Fruit fly (Drosophila melanogaster) whole organism, embryonic: Measurements from ENCODE around the gene Hrs.

ENCODE experiments used
- Bgb ChIP-seq: fragments of 200-800 bp; sonication (Bioruptor generic); IDR thresholded peaks from 2 replicates; pipeline ENCODE4 v1.3.6; 2022; ENCODE audit warnings: missing biosample characterization, missing genetic modification characterization; ENCODE audit not compliant: partially characterized antibody
- CG10366 ChIP-seq: fragments of 200-800 bp; sonication (Bioruptor generic); IDR thresholded peaks from 2 replicates; pipeline ENCODE4 v1.3.6; 2022; ENCODE audit warnings: missing biosample characterization, missing genetic modification characterization
- CG12071 ChIP-seq: fragments of 200-800 bp; sonication (Bioruptor generic); optimal IDR thresholded peaks from 3 replicates; lab custom pipeline; 2018; ENCODE audit warnings: missing biosample characterization, mild to moderate bottlenecking, missing genetic modification characterization
- CG12104 ChIP-seq: fragments of 200-800 bp; sonication (Bioruptor generic); optimal IDR thresholded peaks from 3 replicates; lab custom pipeline; 2016; ENCODE audit warnings: missing biosample characterization, missing genetic modification characterization
- CG12219 ChIP-seq: fragments of 200-800 bp; sonication (Bioruptor generic); optimal IDR thresholded peaks from 3 replicates; lab custom pipeline; 2018; ENCODE audit warnings: missing biosample characterization, mild to moderate bottlenecking, missing genetic modification characterization
- CG12299 ChIP-seq: fragments of 200-800 bp; sonication (Bioruptor generic); optimal IDR thresholded peaks from 2 replicates; lab custom pipeline; 2018; ENCODE audit warnings: missing biosample characterization, mild to moderate bottlenecking, missing genetic modification characterization
- CG12391 ChIP-seq: fragments of 200-800 bp; sonication (Bioruptor generic); optimal IDR thresholded peaks from 3 replicates; lab custom pipeline; 2018; ENCODE audit warnings: missing biosample characterization, mild to moderate bottlenecking, missing genetic modification characterization, moderate library complexity
- CG12942 ChIP-seq: fragments of 200-800 bp; sonication (Bioruptor generic); optimal IDR thresholded peaks from 3 replicates; lab custom pipeline; 2016; ENCODE audit warnings: missing biosample characterization, missing genetic modification characterization
- CG13287 ChIP-seq: fragments of 200-800 bp; sonication (Bioruptor generic); IDR thresholded peaks from 2 replicates; pipeline ENCODE4 v1.3.6; 2022; ENCODE audit warnings: missing biosample characterization, missing genetic modification characterization; ENCODE audit not compliant: partially characterized antibody
- CG13296 ChIP-seq: fragments of 200-800 bp; sonication (Bioruptor generic); optimal IDR thresholded peaks from 3 replicates; lab custom pipeline; 2018; ENCODE audit warnings: missing biosample characterization, mild to moderate bottlenecking, missing genetic modification characterization
- CG16779 ChIP-seq: fragments of 200-800 bp; sonication (Bioruptor generic); IDR thresholded peaks from 2 replicates; pipeline ENCODE4 v1.3.6; 2022; ENCODE audit warnings: missing biosample characterization, missing genetic modification characterization
- CG17359 ChIP-seq: fragments of 200-800 bp; sonication (Bioruptor generic); optimal IDR thresholded peaks from 3 replicates; lab custom pipeline; 2018; ENCODE audit warnings: missing biosample characterization, mild to moderate bottlenecking, missing genetic modification characterization, moderate library complexity
- CG17385 ChIP-seq: fragments of 200-800 bp; sonication (Bioruptor generic); optimal IDR thresholded peaks from 3 replicates; lab custom pipeline; 2018; ENCODE audit warnings: missing biosample characterization, mild to moderate bottlenecking, missing genetic modification characterization
- CG18619 ChIP-seq: fragments of 200-800 bp; sonication (Bioruptor generic); optimal IDR thresholded peaks from 3 replicates; lab custom pipeline; 2017; ENCODE audit warnings: missing biosample characterization, mild to moderate bottlenecking, missing genetic modification characterization
- CG34376 ChIP-seq: fragments of 200-800 bp; sonication (Bioruptor generic); optimal IDR thresholded peaks from 2 replicates; lab custom pipeline; 2018; ENCODE audit warnings: missing biosample characterization, mild to moderate bottlenecking, missing genetic modification characterization
- CG4282 ChIP-seq: fragments of 200-800 bp; sonication (Bioruptor generic); optimal IDR thresholded peaks from 2 replicates; lab custom pipeline; 2016; ENCODE audit warnings: missing biosample characterization, missing genetic modification characterization
- CG43689 ChIP-seq: fragments of 200-800 bp; sonication (Bioruptor generic); IDR thresholded peaks from 2 replicates; pipeline ENCODE4 v1.3.6; 2022; ENCODE audit warnings: missing biosample characterization, missing genetic modification characterization
- CG4707 ChIP-seq: fragments of 200-800 bp; sonication (Bioruptor generic); optimal IDR thresholded peaks from 2 replicates; lab custom pipeline; 2018; ENCODE audit warnings: missing biosample characterization, mild to moderate bottlenecking, missing genetic modification characterization, moderate library complexity
- CG4854 ChIP-seq: fragments of 200-800 bp; sonication (Bioruptor generic); optimal IDR thresholded peaks from 2 replicates; lab custom pipeline; 2016; ENCODE audit warnings: missing biosample characterization, missing genetic modification characterization, inconsistent platforms
- CG5245 ChIP-seq: fragments of 200-800 bp; sonication (Bioruptor generic); optimal IDR thresholded peaks from 3 replicates; lab custom pipeline; 2016; ENCODE audit warnings: missing biosample characterization, missing genetic modification characterization
- CG7357 ChIP-seq: fragments of 200-800 bp; sonication (Bioruptor generic); IDR thresholded peaks from 3 replicates; pipeline ENCODE4 v1.3.6; 2022; ENCODE audit warnings: missing biosample characterization, missing genetic modification characterization
- CG7745 ChIP-seq: fragments of 200-800 bp; sonication (Bioruptor generic); optimal IDR thresholded peaks from 2 replicates; lab custom pipeline; 2018; ENCODE audit warnings: missing biosample characterization, mild to moderate bottlenecking, missing genetic modification characterization, moderate library complexity
- CG7786 ChIP-seq: fragments of 200-800 bp; sonication (Bioruptor generic); optimal IDR thresholded peaks from 2 replicates; lab custom pipeline; 2016; ENCODE audit warnings: missing biosample characterization, missing genetic modification characterization
- CG8359 ChIP-seq: fragments of 200-800 bp; sonication (Bioruptor generic); optimal IDR thresholded peaks from 2 replicates; lab custom pipeline; 2017; ENCODE audit warnings: missing biosample characterization, mild to moderate bottlenecking, missing genetic modification characterization, borderline replicate concordance
- CG9727 ChIP-seq: fragments of 200-800 bp; sonication (Bioruptor generic); optimal IDR thresholded peaks from 3 replicates; lab custom pipeline; 2017; ENCODE audit warnings: missing biosample characterization, mild to moderate bottlenecking, missing genetic modification characterization
- CHES-1-like ChIP-seq: fragments of 200-800 bp; sonication (Bioruptor generic); optimal IDR thresholded peaks from 2 replicates; lab custom pipeline; 2016; ENCODE audit warnings: missing biosample characterization, missing genetic modification characterization
- D19A ChIP-seq: fragments of 200-800 bp; optimal IDR thresholded peaks from 3 replicates; lab custom pipeline; 2019; ENCODE audit warnings: missing biosample characterization, mild to moderate bottlenecking, missing genetic modification characterization, moderate library complexity
- E2f1 ChIP-seq: fragments of 200-800 bp; sonication (Bioruptor generic); IDR thresholded peaks from 2 replicates; pipeline ENCODE4 v1.3.6; 2022; ENCODE audit warnings: missing biosample characterization, missing genetic modification characterization
- Eip74EF ChIP-seq, 2 experiments: fragments of 200-800 bp in 1 of 2; fragments of >200 bp in 1 of 2; sonication (Bioruptor generic) in 1 of 2; optimal IDR thresholded peaks; 2 replicates each; lab custom pipeline; 2017 to 2019; ENCODE audit warnings: missing biosample characterization in 2 of 2, missing genetic modification characterization in 2 of 2, mild to moderate bottlenecking in 1 of 2, moderate library complexity in 1 of 2
- HHEX ChIP-seq: fragments of 200-800 bp; sonication (Bioruptor generic); optimal IDR thresholded peaks from 3 replicates; lab custom pipeline; 2017; ENCODE audit warnings: missing biosample characterization, mild to moderate bottlenecking, missing genetic modification characterization, missing genetic modification reagents
- Med ChIP-seq: fragments of 200-800 bp; sonication (Bioruptor generic); peaks from one replicate; lab custom pipeline; 2016; ENCODE audit warnings: missing biosample characterization, missing genetic modification characterization, mild to moderate bottlenecking, inconsistent platforms, moderate library complexity
- NFAT ChIP-seq: fragments of 200-800 bp; sonication (Bioruptor generic); IDR thresholded peaks from 2 replicates; pipeline ENCODE4 v1.3.6; 2022; ENCODE audit warnings: missing biosample characterization, missing genetic modification characterization
- NK7.1 ChIP-seq: fragments of 200-800 bp; sonication (Bioruptor generic); optimal IDR thresholded peaks from 3 replicates; lab custom pipeline; 2016; ENCODE audit warnings: missing biosample characterization, missing genetic modification characterization
- NfI ChIP-seq: fragments of 200-800 bp; sonication (Bioruptor generic); optimal IDR thresholded peaks from 3 replicates; lab custom pipeline; 2018; ENCODE audit warnings: missing biosample characterization, mild to moderate bottlenecking, missing genetic modification characterization, moderate library complexity
- Poxn ChIP-seq: fragments of 200-800 bp; sonication (Bioruptor generic); IDR thresholded peaks from 2 replicates; pipeline ENCODE4 v1.3.6; 2022; ENCODE audit warnings: missing biosample characterization, missing genetic modification characterization
- TFAM ChIP-seq: fragments of 200-800 bp; sonication (Bioruptor generic); optimal IDR thresholded peaks from 2 replicates; lab custom pipeline; 2017; ENCODE audit warnings: missing biosample characterization, missing genetic modification characterization, inconsistent platforms
- Usf ChIP-seq: fragments of 200-800 bp; sonication (Bioruptor generic); optimal IDR thresholded peaks from 2 replicates; lab custom pipeline; 2017; ENCODE audit warnings: missing genotype, missing biosample characterization, missing genetic modification characterization
- chm ChIP-seq: fragments of 200-800 bp; sonication (Bioruptor generic); IDR thresholded peaks from 2 replicates; pipeline ENCODE4 v1.3.6; 2022; ENCODE audit warnings: missing biosample characterization, missing genetic modification characterization
- crc ChIP-seq: fragments of 200-800 bp; sonication (Bioruptor generic); optimal IDR thresholded peaks from 2 replicates; lab custom pipeline; 2016; ENCODE audit warnings: missing biosample characterization, missing genetic modification characterization
- dm ChIP-seq: fragments of 200-800 bp; sonication (Bioruptor generic); optimal IDR thresholded peaks from 3 replicates; lab custom pipeline; 2016; ENCODE audit warnings: missing biosample characterization, missing genetic modification characterization
- dysf ChIP-seq: fragments of 200-800 bp; sonication (Bioruptor generic); IDR thresholded peaks from 3 replicates; pipeline ENCODE4 v1.3.6; 2022; ENCODE audit warnings: missing biosample characterization, missing genetic modification characterization
- fru ChIP-seq: fragments of >200 bp; optimal IDR thresholded peaks from 2 replicates; lab custom pipeline; 2017
- kni ChIP-seq: fragments of 200-800 bp; sonication (Bioruptor generic); optimal IDR thresholded peaks from 3 replicates; lab custom pipeline; 2017; ENCODE audit warnings: mild to moderate bottlenecking, missing biosample characterization, missing genetic modification reagents, missing genetic modification characterization
- pb ChIP-seq: fragments of 200-800 bp; sonication (Bioruptor generic); optimal IDR thresholded peaks from 3 replicates; lab custom pipeline; 2016; ENCODE audit warnings: missing biosample characterization, missing genetic modification characterization
- psq ChIP-seq: fragments of 200-800 bp; sonication (Bioruptor generic); optimal IDR thresholded peaks from 2 replicates; lab custom pipeline; 2017; ENCODE audit warnings: missing biosample characterization, missing genetic modification characterization
- tgo ChIP-seq: fragments of 200-800 bp; sonication (Bioruptor generic); IDR thresholded peaks from 3 replicates; pipeline ENCODE4 v1.3.6; 2022; ENCODE audit warnings: missing biosample characterization, missing genetic modification characterization
- ttk ChIP-seq: fragments of 200-800 bp; sonication (Bioruptor generic); IDR thresholded peaks from 2 replicates; pipeline ENCODE4 v2.1.2; 2022; ENCODE audit warnings: missing biosample characterization, missing genetic modification characterization
- zen2 ChIP-seq: fragments of 200-800 bp; sonication (Bioruptor generic); IDR thresholded peaks from 3 replicates; pipeline ENCODE4 v1.3.6; 2022; ENCODE audit warnings: missing biosample characterization, missing genetic modification characterization; ENCODE audit not compliant: partially characterized antibody
- zfh2 ChIP-seq: fragments of 200-800 bp; sonication (Bioruptor generic); optimal IDR thresholded peaks from 2 replicates; lab custom pipeline; 2016; ENCODE audit warnings: missing biosample characterization, missing genetic modification characterization

Hrs gene

DNA sequence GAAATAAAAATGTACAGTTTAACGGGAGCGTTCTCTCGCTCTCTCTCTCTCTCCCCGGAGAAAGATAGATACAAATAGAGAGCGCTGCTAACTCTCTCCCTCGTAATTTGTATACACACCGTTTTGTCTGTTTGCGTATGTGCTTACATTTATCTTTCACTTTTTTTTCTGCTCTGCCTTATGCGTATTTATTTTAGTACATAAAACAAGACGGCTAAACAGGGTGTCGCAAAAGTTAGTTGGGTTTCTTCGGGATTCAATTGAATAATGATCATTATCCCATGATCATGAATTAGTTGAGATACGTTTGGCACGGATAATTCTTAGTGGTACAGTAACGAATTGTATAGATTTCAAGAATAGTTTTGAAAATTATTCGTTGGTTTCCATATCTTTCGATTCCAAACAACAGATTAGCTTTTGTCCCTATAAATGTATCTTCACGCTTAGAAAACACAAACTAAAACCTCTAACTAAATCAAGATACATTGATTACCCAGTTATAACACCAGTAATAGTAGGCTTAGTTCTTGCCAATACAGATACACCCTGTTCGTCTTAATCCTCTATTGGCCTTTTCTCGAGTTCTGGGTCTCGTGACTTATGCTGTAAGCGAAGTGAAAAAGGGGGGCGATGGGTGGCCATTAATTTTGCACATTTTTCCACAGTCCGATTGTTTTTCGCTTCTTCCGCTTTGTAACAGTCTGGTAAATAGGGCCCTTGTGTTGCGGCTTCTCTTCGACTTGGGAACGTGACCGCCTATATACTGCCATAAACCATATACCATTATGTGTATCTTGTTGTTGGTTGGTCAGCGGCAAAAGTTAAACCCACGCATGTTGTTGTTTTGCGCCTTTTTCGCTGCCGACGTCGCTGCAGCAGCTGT, 14.9 kb downstream of the Hrs start (continued):
- TF ChIP-seq dysf (GFP tag; lab: Robert Waterston, UW) (no peak), NFAT (GFP tag; lab: Robert Waterston, UW) (no peak), CG12942 (GFP tag; lab: Kevin White, UChicago) (peak; percentile 43), dm (peak; percentile 58), fru (lab: Kevin White, UChicago) (no peak), zfh2 (GFP tag; lab: Kevin White, UChicago) (peak; percentile 80), tgo (GFP tag; lab: Robert Waterston, UW) (no peak), NfI (GFP tag; lab: Kevin White, UChicago) (peak; percentile 85), CG12071 (GFP tag; lab: Kevin White, UChicago) (peak; percentile 85), TFAM (peak; percentile 65), Poxn (no peak), CG4282 (no peak), kni (peak; percentile 86), CG7786 (GFP tag; lab: Kevin White, UChicago) (peak; percentile 66), CG34376 (peak; percentile 78), CG43689 (GFP tag; lab: Robert Waterston, UW) (no peak), CG7357 (peak; percentile 34; the same call in 1 of the 3 replicates), CG5245 (GFP tag; lab: Kevin White, UChicago) (peak; percentile 53), CG18619 (peak; percentile 83), zen2 (no peak), CG13287 (GFP tag; lab: Robert Waterston, UW) (no peak), CG9727 (GFP tag; lab: Kevin White, UChicago) (peak; percentile 85), ttk (GFP tag; lab: Robert Waterston, UW) (no peak), E2f1 (no peak), psq (peak; percentile 51), Usf (peak; percentile 49), Eip74EF (GFP tag; optimal IDR thresholded peaks at IDR 0.05; lab: Kevin White, UChicago) (peak in 1 of 2 experiments; percentile 67), Med (peak; percentile 94), CG17359 (tag; lab: Kevin White, UChicago) (peak; percentile 88), HHEX (GFP tag; lab: Kevin White, UChicago) (peak; percentile 88), CG17385 (GFP tag; lab: Kevin White, UChicago) (peak; percentile 77), CG12104 (GFP tag; lab: Kevin White, UChicago) (peak; percentile 80), CG7745 (tag; lab: Kevin White, UChicago) (peak; percentile 34), crc (GFP tag; lab: Kevin White, UChicago) (peak; percentile 83), CG4854 (GFP tag; lab: Kevin White, UChicago) (peak; percentile 50), CHES-1-like (GFP tag; lab: Kevin White, UChicago) (peak; percentile 89), CG16779 (GFP tag; lab: Robert Waterston, UW) (no peak), CG10366 (GFP tag; lab: Robert Waterston, UW) (no peak), CG4707 (peak; percentile 88), D19A (tag; lab: Kevin White, UChicago) (peak; percentile 70), CG8359 (GFP tag; lab: Kevin White, UChicago) (peak; percentile 74), Bgb (GFP tag; lab: Robert Waterston, UW) (no peak), chm (GFP tag; lab: Robert Waterston, UW) (no peak), CG12391 (peak; percentile 86), CG13296 (GFP tag; lab: Kevin White, UChicago) (peak; percentile 86), pb (GFP tag; lab: Kevin White, UChicago) (peak; percentile 70), CG12219 (GFP tag; lab: Kevin White, UChicago) (peak; percentile 79), CG12299 (tag; lab: Kevin White, UChicago) (peak; percentile 82), NK7.1 (GFP tag; lab: Kevin White, UChicago) (peak; percentile 84)
